Worm (Caenorhabditis elegans) whole organism, L4 larva: ENCODE results near the gene F22E5.17.
"Not testable (repeated sequence)": the region's sequence is repeated elsewhere in the genome, so short reads cannot be mapped to it uniquely, and the experiment has no call there.

Experiments
- aly-2 ChIP-seq: sonication (generic microtip); optimal IDR thresholded peaks from 2 replicates; lab custom pipeline; 2018; ENCODE audit warnings: missing biosample characterization, missing genetic modification characterization
- ama-1 ChIP-seq: fragments of 150-350 bp; optimal IDR thresholded peaks from 2 replicates; lab custom pipeline; 2014; ENCODE audit warnings: inconsistent platforms, mixed read lengths
- arid-1 ChIP-seq: fragments of 200-800 bp; sonication (Bioruptor generic); conservative IDR thresholded peaks from 2 replicates; pipeline ENCODE4 v1.3.6; 2022; ENCODE audit warnings: missing genetic modification reagents, missing genetic modification characterization, missing compliant biosample characterization
- attf-4 ChIP-seq: sonication (generic microtip); optimal IDR thresholded peaks from 3 replicates; lab custom pipeline; 2017; ENCODE audit warnings: missing biosample characterization, missing genetic modification characterization
- ces-1 ChIP-seq: fragments of 150-350 bp; sonication (generic microtip); optimal IDR thresholded peaks from 4 replicates; lab custom pipeline; 2014; ENCODE audit warnings: missing biosample characterization, missing genetic modification reagents, missing genetic modification characterization
- dmd-8 ChIP-seq: fragments of 200-800 bp; sonication (Bioruptor generic); IDR thresholded peaks from 2 replicates; pipeline ENCODE4 v1.3.6; 2022; ENCODE audit warnings: missing genetic modification characterization, missing compliant biosample characterization
- egl-27 ChIP-seq: sonication (generic microtip); optimal IDR thresholded peaks from 3 replicates; lab custom pipeline; 2017; ENCODE audit warnings: missing biosample characterization, missing genetic modification reagents, missing genetic modification characterization
- lin-15B ChIP-seq: fragments of 150-350 bp; sonication (generic microtip); optimal IDR thresholded peaks from 3 replicates; lab custom pipeline; 2014; ENCODE audit warnings: missing biosample characterization, missing genetic modification characterization
- nhr-11 ChIP-seq: fragments of 150-350 bp; optimal IDR thresholded peaks from 2 replicates; lab custom pipeline; 2014; ENCODE audit warnings: missing biosample characterization, missing genetic modification characterization
- pqm-1 ChIP-seq: sonication (generic microtip); optimal IDR thresholded peaks from 2 replicates; lab custom pipeline; 2017; ENCODE audit warnings: missing biosample characterization, missing genetic modification characterization
- unc-62 ChIP-seq, 3 experiments: fragments of 150-350 bp in 1 of 3; sonication (generic microtip); optimal IDR thresholded peaks in 2 of 3; peaks in 1 of 3; 1 replicate in 1 of 3; 2 replicates in 2 of 3; lab custom pipeline; 2014 to 2017; ENCODE audit warnings: missing biosample characterization in 3 of 3, missing genetic modification characterization in 3 of 3, missing genetic modification reagents in 3 of 3, missing genotype in 1 of 3
- vab-7 ChIP-seq: fragments of 200-800 bp; sonication (Bioruptor generic); IDR thresholded peaks from 2 replicates; pipeline ENCODE4 v1.3.6; 2022; ENCODE audit warnings: missing genetic modification reagents, missing genetic modification characterization, missing compliant biosample characterization
- zfp-2 ChIP-seq: sonication (generic microtip); optimal IDR thresholded peaks from 2 replicates; lab custom pipeline; 2016; ENCODE audit warnings: mild to moderate bottlenecking, missing genetic modification characterization, missing compliant biosample characterization

DNA sequence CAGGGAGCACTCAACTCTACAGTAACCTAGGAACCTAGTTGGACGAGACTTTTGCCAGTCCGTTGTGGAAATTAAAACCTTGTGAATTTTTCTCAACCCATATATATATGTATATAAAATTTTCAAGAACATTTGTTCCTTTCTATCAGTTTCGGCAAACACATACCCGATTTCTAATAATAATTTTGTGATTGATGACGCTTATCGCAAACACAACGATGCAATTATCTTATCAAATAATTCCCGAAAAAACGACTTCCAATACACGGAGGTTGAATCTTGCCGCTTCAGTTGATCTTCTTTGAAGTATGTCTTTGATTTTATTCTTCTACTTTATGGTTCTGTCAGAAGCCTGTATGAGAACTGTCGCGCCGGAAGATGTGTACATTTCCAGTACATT is 12.8 kb upstream of the F22E5.17 start, which contains the start of gene F22E5.2:
- TF ChIP-seq egl-27 (tag; lab: Kevin White, UChicago); attf-4 (tag; lab: Kevin White, UChicago); unc-62 (GFP tag; optimal IDR thresholded peaks at IDR 0.05 in 1 of 2; lab: Kevin White, UChicago); unc-62 (tag; optimal IDR thresholded peaks at IDR 0.05; lab: Kevin White, UChicago); ama-1 (lab: Kevin White, UChicago); arid-1 (GFP tag; lab: Robert Waterston, UW); nhr-11 (tag; lab: Kevin White, UChicago); lin-15B (tag; lab: Kevin White, UChicago); pqm-1 (tag; lab: Kevin White, UChicago); zfp-2; dmd-8 (GFP tag; lab: Robert Waterston, UW); vab-7 (GFP tag; lab: Robert Waterston, UW); ces-1; aly-2: not testable (repeated sequence)
